Worm (Caenorhabditis elegans) whole organism, L1 larva: ENCODE measurements around the gene W02D7.8.

Experiments used
- C04F5.9 ChIP-seq: sonication (generic microtip); optimal IDR thresholded peaks from 2 replicates; lab custom pipeline; 2016; ENCODE audit warnings: missing genetic modification characterization, missing compliant biosample characterization
- C34B4.2 ChIP-seq: sonication (generic microtip); optimal IDR thresholded peaks from 2 replicates; lab custom pipeline; 2017; ENCODE audit warnings: mild to moderate bottlenecking, missing genetic modification characterization, missing compliant biosample characterization
- F16B12.6 ChIP-seq: fragments of 150-350 bp; optimal IDR thresholded peaks from 2 replicates; lab custom pipeline; 2014; ENCODE audit warnings: missing biosample characterization, missing genetic modification characterization
- aha-1 ChIP-seq: fragments of 150-350 bp; optimal IDR thresholded peaks from 2 replicates; lab custom pipeline; 2014; ENCODE audit warnings: missing biosample characterization, missing genetic modification characterization
- aly-2 ChIP-seq: fragments of 150-350 bp; optimal IDR thresholded peaks from 2 replicates; lab custom pipeline; 2014; ENCODE audit warnings: missing biosample characterization, missing genetic modification characterization
- ceh-8 ChIP-seq: fragments of 200-800 bp; sonication (Bioruptor generic); optimal IDR thresholded peaks from 2 replicates; lab custom pipeline; 2018; ENCODE audit warnings: mild to moderate bottlenecking, missing genetic modification characterization, moderate library complexity, missing compliant biosample characterization
- ceh-88 ChIP-seq: fragments of 200-800 bp; sonication (Bioruptor generic); IDR thresholded peaks from 2 replicates; pipeline ENCODE4 v1.3.6; 2022; ENCODE audit warnings: missing genetic modification characterization, missing compliant biosample characterization
- ceh-90 ChIP-seq: sonication (generic microtip); optimal IDR thresholded peaks from 2 replicates; lab custom pipeline; 2016; ENCODE audit warnings: missing genetic modification characterization, missing compliant biosample characterization
- ces-1 ChIP-seq: fragments of 150-350 bp; optimal IDR thresholded peaks from 2 replicates; lab custom pipeline; 2014; ENCODE audit warnings: missing biosample characterization, missing genetic modification reagents, missing genetic modification characterization
- dpl-1 ChIP-seq, 3 experiments: fragments of 150-350 bp in 2 of 3; sonication (generic microtip) in 1 of 3; optimal IDR thresholded peaks; 2 replicates each; lab custom pipeline; 2014 to 2017; ENCODE audit warnings: missing biosample characterization in 3 of 3, missing genetic modification characterization in 3 of 3, missing genetic modification reagents in 3 of 3
- efl-1 ChIP-seq, 4 experiments: fragments of 150-350 bp; optimal IDR thresholded peaks in 3 of 4; peaks in 1 of 4; 1 replicate in 1 of 4; 2 replicates in 3 of 4; lab custom pipeline; 2014; ENCODE audit warnings: missing biosample characterization in 2 of 4, missing genetic modification characterization in 2 of 4, missing genetic modification reagents in 2 of 4
- efl-3 ChIP-seq: fragments of 200-800 bp; sonication (Bioruptor generic); optimal IDR thresholded peaks from 2 replicates; lab custom pipeline; 2018; ENCODE audit warnings: mild to moderate bottlenecking, missing genetic modification characterization, missing compliant biosample characterization
- egl-13 ChIP-seq: sonication (generic microtip); optimal IDR thresholded peaks from 2 replicates; lab custom pipeline; 2016; ENCODE audit warnings: missing genotype, missing genetic modification reagents, missing genetic modification characterization, missing compliant biosample characterization
- elt-2 ChIP-seq: sonication (generic microtip); optimal IDR thresholded peaks from 2 replicates; lab custom pipeline; 2016; ENCODE audit warnings: missing genetic modification characterization, mild to moderate bottlenecking, inconsistent platforms, missing compliant biosample characterization, missing genetic modification reagents
- elt-3 ChIP-seq, 6 experiments: fragments of 150-350 bp in 1 of 6; sonication (generic microtip); optimal IDR thresholded peaks; 2 replicates each; lab custom pipeline; 2017 to 2018; ENCODE audit warnings: missing biosample characterization in 6 of 6, missing genetic modification characterization in 6 of 6, inconsistent platforms in 1 of 6
- ets-5 ChIP-seq: fragments of 200-800 bp; sonication (Bioruptor generic); IDR thresholded peaks from 2 replicates; pipeline ENCODE4 v1.3.6; 2022; ENCODE audit warnings: missing genetic modification characterization, missing compliant biosample characterization
- fkh-4 ChIP-seq: sonication (generic microtip); optimal IDR thresholded peaks from 2 replicates; lab custom pipeline; 2016; ENCODE audit warnings: missing compliant biosample characterization, missing genetic modification characterization, borderline replicate concordance
- hlh-17 ChIP-seq: fragments of 200-800 bp; sonication (Bioruptor generic); optimal IDR thresholded peaks from 2 replicates; lab custom pipeline; 2018; ENCODE audit warnings: missing genetic modification characterization, mild to moderate bottlenecking, missing compliant biosample characterization, moderate library complexity, borderline replicate concordance
- hlh-4 ChIP-seq: sonication (generic microtip); optimal IDR thresholded peaks from 2 replicates; lab custom pipeline; 2016; ENCODE audit warnings: mild to moderate bottlenecking, missing genetic modification characterization, missing compliant biosample characterization
- hpl-2 ChIP-seq: fragments of 150-350 bp; optimal IDR thresholded peaks from 2 replicates; lab custom pipeline; 2014; ENCODE audit warnings: missing biosample characterization, missing genetic modification reagents, missing genetic modification characterization
- isw-1 ChIP-seq: fragments of 200-800 bp; sonication (Bioruptor generic); IDR thresholded peaks from 2 replicates; pipeline ENCODE4 v1.3.6; 2022; ENCODE audit warnings: missing genetic modification characterization, missing compliant biosample characterization
- lin-14 ChIP-seq: fragments of 200-800 bp; sonication (Bioruptor generic); optimal IDR thresholded peaks from 2 replicates; lab custom pipeline; 2018; ENCODE audit warnings: mild to moderate bottlenecking, missing genetic modification characterization, moderate library complexity, missing compliant biosample characterization
- lir-3 ChIP-seq: sonication (generic microtip); optimal IDR thresholded peaks from 2 replicates; lab custom pipeline; 2016; ENCODE audit warnings: mild to moderate bottlenecking, missing genetic modification characterization, moderate library complexity, missing compliant biosample characterization; ENCODE audit not compliant: poor library complexity
- mdl-1 ChIP-seq, 2 experiments: fragments of 150-350 bp; optimal IDR thresholded peaks; 2 replicates each; lab custom pipeline; 2014 to 2017; ENCODE audit warnings: missing biosample characterization in 2 of 2, missing genetic modification characterization in 2 of 2, inconsistent platforms in 1 of 2
- mep-1 ChIP-seq: fragments of 150-350 bp; optimal IDR thresholded peaks from 2 replicates; lab custom pipeline; 2014; ENCODE audit warnings: missing biosample characterization, missing genetic modification characterization
- nhr-11 ChIP-seq: fragments of 150-350 bp; optimal IDR thresholded peaks from 2 replicates; lab custom pipeline; 2014; ENCODE audit warnings: missing biosample characterization, missing genetic modification characterization
- nhr-12 ChIP-seq: sonication (generic microtip); optimal IDR thresholded peaks from 2 replicates; lab custom pipeline; 2017; ENCODE audit warnings: missing biosample characterization, missing genetic modification characterization
- nhr-20 ChIP-seq: sonication (generic microtip); optimal IDR thresholded peaks from 2 replicates; lab custom pipeline; 2016; ENCODE audit warnings: mild to moderate bottlenecking, missing genetic modification characterization, missing compliant biosample characterization
- nhr-237 ChIP-seq: fragments of 150-350 bp; optimal IDR thresholded peaks from 2 replicates; lab custom pipeline; 2014; ENCODE audit warnings: missing biosample characterization, missing genetic modification characterization
- nhr-47 ChIP-seq: sonication (generic microtip); optimal IDR thresholded peaks from 2 replicates; lab custom pipeline; 2016; ENCODE audit warnings: mild to moderate bottlenecking, missing genetic modification characterization, moderate library complexity, missing compliant biosample characterization
- nhr-71 ChIP-seq: sonication (generic microtip); optimal IDR thresholded peaks from 2 replicates; lab custom pipeline; 2016; ENCODE audit warnings: mild to moderate bottlenecking, missing genetic modification characterization, moderate library complexity, missing compliant biosample characterization
- nhr-76 ChIP-seq: sonication (generic microtip); optimal IDR thresholded peaks from 2 replicates; lab custom pipeline; 2017; ENCODE audit warnings: missing biosample characterization, missing genetic modification characterization
- nhr-77 ChIP-seq: fragments of 150-350 bp; optimal IDR thresholded peaks from 2 replicates; lab custom pipeline; 2014; ENCODE audit warnings: missing biosample characterization, missing genetic modification characterization
- nhr-84 ChIP-seq: sonication (generic microtip); optimal IDR thresholded peaks from 2 replicates; lab custom pipeline; 2017; ENCODE audit warnings: missing biosample characterization, missing genetic modification characterization
- nhr-85 ChIP-seq: sonication (generic microtip); peaks from one replicate; lab custom pipeline; 2016; ENCODE audit warnings: missing genetic modification characterization, inconsistent platforms, missing compliant biosample characterization
- nhr-90 ChIP-seq: sonication (generic microtip); optimal IDR thresholded peaks from 2 replicates; lab custom pipeline; 2016; ENCODE audit warnings: mild to moderate bottlenecking, missing genetic modification characterization, missing compliant biosample characterization; ENCODE audit not compliant: poor library complexity
- pax-3 ChIP-seq: fragments of 200-800 bp; sonication (Bioruptor generic); optimal IDR thresholded peaks from 2 replicates; lab custom pipeline; 2018; ENCODE audit warnings: mild to moderate bottlenecking, missing genetic modification characterization, moderate library complexity, missing compliant biosample characterization
- pqm-1 ChIP-seq: sonication (generic microtip); optimal IDR thresholded peaks from 3 replicates; lab custom pipeline; 2017; ENCODE audit warnings: missing biosample characterization, missing genetic modification characterization
- skn-1 ChIP-seq: fragments of 150-350 bp; optimal IDR thresholded peaks from 2 replicates; lab custom pipeline; 2014; ENCODE audit warnings: missing biosample characterization, missing genetic modification characterization
- snpc-4 ChIP-seq: fragments of 150-350 bp; optimal IDR thresholded peaks from 2 replicates; lab custom pipeline; 2014; ENCODE audit warnings: missing biosample characterization, missing genetic modification characterization
- sox-4 ChIP-seq: sonication (generic microtip); optimal IDR thresholded peaks from 2 replicates; lab custom pipeline; 2016; ENCODE audit warnings: missing genetic modification characterization, missing compliant biosample characterization
- sptf-1 ChIP-seq: fragments of 150-350 bp; optimal IDR thresholded peaks from 2 replicates; lab custom pipeline; 2014; ENCODE audit warnings: missing biosample characterization, missing genetic modification characterization
- sup-37 ChIP-seq: fragments of 200-800 bp; sonication (Bioruptor generic); optimal IDR thresholded peaks from 2 replicates; lab custom pipeline; 2018; ENCODE audit warnings: mild to moderate bottlenecking, missing genetic modification characterization, missing compliant biosample characterization
- swsn-7 ChIP-seq: sonication (generic microtip); optimal IDR thresholded peaks from 2 replicates; lab custom pipeline; 2016; ENCODE audit warnings: missing genetic modification characterization, missing compliant biosample characterization
- tbx-2 ChIP-seq: sonication (generic microtip); optimal IDR thresholded peaks from 2 replicates; lab custom pipeline; 2016; ENCODE audit warnings: missing genetic modification characterization, missing compliant biosample characterization
- unc-130 ChIP-seq: fragments of 150-350 bp; optimal IDR thresholded peaks from 2 replicates; lab custom pipeline; 2017; ENCODE audit warnings: missing biosample characterization, missing genetic modification characterization, inconsistent platforms
- unc-30 ChIP-seq: sonication (generic microtip); optimal IDR thresholded peaks from 2 replicates; lab custom pipeline; 2017; ENCODE audit warnings: missing biosample characterization, missing genetic modification characterization
- unc-62 ChIP-seq: fragments of 150-350 bp; optimal IDR thresholded peaks from 2 replicates; lab custom pipeline; 2014; ENCODE audit warnings: missing biosample characterization, missing genetic modification reagents, missing genetic modification characterization
- unc-86 ChIP-seq: sonication (generic microtip); optimal IDR thresholded peaks from 2 replicates; lab custom pipeline; 2016; ENCODE audit warnings: missing genetic modification characterization, missing compliant biosample characterization
- vab-15 ChIP-seq: sonication (generic microtip); optimal IDR thresholded peaks from 2 replicates; lab custom pipeline; 2017; ENCODE audit warnings: missing genotype, mild to moderate bottlenecking, missing genetic modification characterization, missing compliant biosample characterization
- xbp-1 ChIP-seq: sonication (generic microtip); optimal IDR thresholded peaks from 2 replicates; lab custom pipeline; 2016; ENCODE audit warnings: missing genetic modification characterization, missing compliant biosample characterization
- zag-1 ChIP-seq: fragments of 150-350 bp; optimal IDR thresholded peaks from 2 replicates; lab custom pipeline; 2014; ENCODE audit warnings: missing biosample characterization, missing genetic modification characterization
- ztf-4 ChIP-seq: fragments of 150-350 bp; optimal IDR thresholded peaks from 2 replicates; lab custom pipeline; 2014; ENCODE audit warnings: missing biosample characterization, missing genetic modification characterization

The W02D7.8 gene

ce11 chrV:8348959-8349389 lies 42.7 kb upstream of the W02D7.8 start:
- TF ChIP-seq nhr-84 (tag; lab: Kevin White, UChicago), result no peak
- peak; percentile 28 for TF ChIP-seq nhr-11 (tag; lab: Kevin White, UChicago)
- peak; percentile 89 for TF ChIP-seq elt-2 (tag; lab: Kevin White, UChicago)
- no peak for TF ChIP-seq ces-1 (GFP tag; lab: Kevin White, UChicago)
- TF ChIP-seq fkh-4, result no peak
- TF ChIP-seq pqm-1, result no peak
- peak; percentile 85 for TF ChIP-seq tbx-2
- peak; percentile 49 for TF ChIP-seq aly-2 (tag; lab: Kevin White, UChicago)
- TF ChIP-seq zag-1 (tag; lab: Kevin White, UChicago), result no peak
- TF ChIP-seq C04F5.9, result peak; percentile 45
- no peak for TF ChIP-seq nhr-76
- TF ChIP-seq unc-30 (tag; lab: Kevin White, UChicago), result no peak
- peak; percentile 93 for TF ChIP-seq swsn-7
- peak in 1 of 2 experiments; percentile 59 for TF ChIP-seq mdl-1 (tag; optimal IDR thresholded peaks at IDR 0.05; lab: Kevin White, UChicago)
- TF ChIP-seq sptf-1, result no peak
- peak; percentile 96 for TF ChIP-seq nhr-90 (tag; lab: Kevin White, UChicago)
- TF ChIP-seq sup-37 (GFP tag; lab: Kevin White, UChicago), result peak; percentile 73
- TF ChIP-seq skn-1 (tag; lab: Kevin White, UChicago), result peak; percentile 71
- TF ChIP-seq dpl-1 (GFP tag; optimal IDR thresholded peaks at IDR 0.05; lab: Kevin White, UChicago), result peak; percentile 37 to 64 (median 56)
- peak; percentile 63 for TF ChIP-seq hpl-2 (GFP tag; lab: Kevin White, UChicago)
- TF ChIP-seq ets-5 (GFP tag; lab: Robert Waterston, UW), result no peak
- TF ChIP-seq nhr-237, result peak; percentile 8
- 0 out of 2 replicates have a peak, but pooled peaks have one; percentile 28 for TF ChIP-seq ceh-88 (GFP tag; lab: Robert Waterston, UW)
- no peak for TF ChIP-seq nhr-12
- TF ChIP-seq aha-1, result no peak
- TF ChIP-seq snpc-4, result peak; percentile 99
- TF ChIP-seq hlh-17 (GFP tag; lab: Kevin White, UChicago), result no peak
- TF ChIP-seq hlh-4 (tag; lab: Kevin White, UChicago), result no peak
- TF ChIP-seq isw-1 (GFP tag; lab: Robert Waterston, UW), result peak; percentile 42
- TF ChIP-seq nhr-71 (tag; lab: Kevin White, UChicago), result peak; percentile 95
- TF ChIP-seq nhr-47 (tag; lab: Kevin White, UChicago), result peak; percentile 95
- peak; percentile 37 for TF ChIP-seq F16B12.6
- TF ChIP-seq unc-130 (tag; lab: Kevin White, UChicago), result peak; percentile 22
- TF ChIP-seq ztf-4 (tag; lab: Kevin White, UChicago), result peak; percentile 77
- peak; percentile 74 for TF ChIP-seq pax-3 (tag; lab: Kevin White, UChicago)
- peak; percentile 92 for TF ChIP-seq lin-14
- TF ChIP-seq egl-13 (tag; lab: Kevin White, UChicago), result peak; percentile 56
- peak; percentile 81 for TF ChIP-seq mep-1
- TF ChIP-seq nhr-77 (tag; lab: Kevin White, UChicago), result peak; percentile 72
- peak; percentile 97 for TF ChIP-seq nhr-85 (tag; lab: Kevin White, UChicago)
- peak; percentile 89 for TF ChIP-seq xbp-1 (tag; lab: Kevin White, UChicago)
- TF ChIP-seq vab-15 (tag; lab: Kevin White, UChicago), result no peak
- TF ChIP-seq efl-3 (GFP tag; lab: Kevin White, UChicago), result peak; percentile 68
- no peak for TF ChIP-seq C34B4.2 (tag; lab: Kevin White, UChicago)
- TF ChIP-seq elt-3 (tag; optimal IDR thresholded peaks at IDR 0.05; lab: Kevin White, UChicago), result peak; percentile 16 to 80 (median 29)
- no peak for TF ChIP-seq ceh-90 (tag; lab: Kevin White, UChicago)
- TF ChIP-seq lir-3 (tag; lab: Kevin White, UChicago), result peak; percentile 50
- peak; percentile 68 for TF ChIP-seq unc-86 (tag; lab: Kevin White, UChicago)
- no peak for TF ChIP-seq unc-62
- TF ChIP-seq nhr-20 (tag; lab: Kevin White, UChicago), result peak; percentile 95
- TF ChIP-seq sox-4, result peak; percentile 49
- peak; percentile 66 to 77 for TF ChIP-seq efl-1 (optimal IDR thresholded peaks at IDR 0.05; lab: Kevin White, UChicago)
- peak; percentile 53 to 96 for TF ChIP-seq efl-1 (GFP tag; optimal IDR thresholded peaks at IDR 0.05 in 1 of 2; lab: Kevin White, UChicago)
- TF ChIP-seq ceh-8 (GFP tag; lab: Kevin White, UChicago), result peak; percentile 66
